Worm (Caenorhabditis elegans) whole organism, early embryonic: ENCODE measurements around the gene pbo-4.

Experiments
- F13C5.2 ChIP-seq: sonication (generic microtip); optimal IDR thresholded peaks from 2 replicates; lab custom pipeline; 2017; ENCODE audit warnings: mild to moderate bottlenecking, missing genetic modification characterization, inconsistent platforms, missing compliant biosample characterization
- hmbx-1 ChIP-seq: sonication (generic microtip); optimal IDR thresholded peaks from 2 replicates; lab custom pipeline; 2016; ENCODE audit warnings: mild to moderate bottlenecking, missing genetic modification characterization, missing compliant biosample characterization

ce11 chrX:10951922-10952321 is 2.0 kb upstream of the pbo-4 start:
- TF ChIP-seq F13C5.2 (tag; lab: Kevin White, UChicago) (no peak), hmbx-1 (tag; lab: Kevin White, UChicago) (no peak)
